Fruit fly (Drosophila melanogaster) whole organism: ENCODE measurements around the gene shams.

Experiments
- pan ChIP-seq: fragments of >200 bp; optimal IDR thresholded peaks from 2 replicates; lab custom pipeline; 2017
- usp ChIP-seq: fragments of >200 bp; optimal IDR thresholded peaks from 2 replicates; lab custom pipeline; 2017; ENCODE audit warnings: missing biosample characterization, missing genetic modification characterization, mixed read lengths

- no peak for TF ChIP-seq usp (GFP tag; lab: Kevin White, UChicago)
- TF ChIP-seq pan (lab: Kevin White, UChicago) = no peak
Measured at dm6 chr3R:25023056-25023455, 51.4 kb downstream of the shams start, which contains the start of gene beta4GalT7.
